Fruit fly (Drosophila melanogaster) whole organism, embryonic: ENCODE measurements around the gene CG5639.

Experiments
- Atf6 ChIP-seq: fragments of 200-800 bp; sonication (Bioruptor generic); IDR thresholded peaks from 2 replicates; pipeline ENCODE4 v1.3.6; 2022; ENCODE audit warnings: missing biosample characterization, missing genetic modification characterization
- CG11723 ChIP-seq: fragments of 200-800 bp; sonication (Bioruptor generic); optimal IDR thresholded peaks from 2 replicates; lab custom pipeline; 2017; ENCODE audit warnings: missing biosample characterization, mild to moderate bottlenecking, missing genetic modification characterization
- CG13624 ChIP-seq: fragments of 200-800 bp; sonication (Bioruptor generic); optimal IDR thresholded peaks from 2 replicates; lab custom pipeline; 2016; ENCODE audit warnings: missing biosample characterization, missing genetic modification characterization
- CG15696 ChIP-seq: fragments of 200-800 bp; sonication (Bioruptor generic); optimal IDR thresholded peaks from 2 replicates; lab custom pipeline; 2019; ENCODE audit warnings: missing biosample characterization, mild to moderate bottlenecking, missing genetic modification characterization, moderate library complexity
- CG18599 ChIP-seq: fragments of 200-800 bp; sonication (Bioruptor generic); optimal IDR thresholded peaks from 3 replicates; lab custom pipeline; 2017; ENCODE audit warnings: missing biosample characterization, missing genetic modification characterization, mild to moderate bottlenecking, moderate library complexity, missing genetic modification reagents
- CG2199 ChIP-seq: fragments of 200-800 bp; sonication (Bioruptor generic); IDR thresholded peaks from 3 replicates; pipeline ENCODE4 v1.3.6; 2022; ENCODE audit warnings: missing biosample characterization, missing genetic modification characterization
- CG31224 ChIP-seq: fragments of 200-800 bp; sonication (Bioruptor generic); IDR thresholded peaks from 2 replicates; pipeline ENCODE4 v1.3.6; 2022; ENCODE audit warnings: missing biosample characterization, missing genetic modification characterization
- CG32772 ChIP-seq: fragments of 200-800 bp; sonication (Bioruptor generic); IDR thresholded peaks from 2 replicates; pipeline ENCODE4 v1.3.6; 2022; ENCODE audit warnings: missing biosample characterization, missing genetic modification characterization
- CG33557 ChIP-seq: fragments of 200-800 bp; sonication (Bioruptor generic); optimal IDR thresholded peaks from 2 replicates; lab custom pipeline; 2019; ENCODE audit warnings: missing biosample characterization, mild to moderate bottlenecking, missing genetic modification characterization, moderate library complexity
- CG4617 ChIP-seq: fragments of 200-800 bp; sonication (Bioruptor generic); optimal IDR thresholded peaks from 3 replicates; lab custom pipeline; 2016; ENCODE audit warnings: missing biosample characterization, missing genetic modification characterization, borderline replicate concordance
- CG4707 ChIP-seq: fragments of 200-800 bp; sonication (Bioruptor generic); optimal IDR thresholded peaks from 2 replicates; lab custom pipeline; 2018; ENCODE audit warnings: missing biosample characterization, mild to moderate bottlenecking, missing genetic modification characterization, moderate library complexity
- CG7786 ChIP-seq: fragments of 200-800 bp; sonication (Bioruptor generic); optimal IDR thresholded peaks from 2 replicates; lab custom pipeline; 2016; ENCODE audit warnings: missing biosample characterization, missing genetic modification characterization
- CG7839 ChIP-seq: fragments of 200-800 bp; sonication (Bioruptor generic); optimal IDR thresholded peaks from 3 replicates; lab custom pipeline; 2018; ENCODE audit warnings: missing biosample characterization, mild to moderate bottlenecking, missing genetic modification characterization, moderate library complexity
- CG8089 ChIP-seq: fragments of 200-800 bp; sonication (Bioruptor generic); optimal IDR thresholded peaks from 3 replicates; lab custom pipeline; 2016; ENCODE audit warnings: missing biosample characterization, missing genetic modification characterization
- CG8290 ChIP-seq, 3 experiments: fragments of 200-800 bp; sonication (Bioruptor generic); optimal IDR thresholded peaks; 2 replicates each; lab custom pipeline; 2016 to 2019; ENCODE audit warnings: missing biosample characterization in 3 of 3, missing genetic modification characterization in 3 of 3, mild to moderate bottlenecking in 2 of 3, moderate library complexity in 1 of 3
- CTCF ChIP-seq: fragments of 200-800 bp; sonication (Bioruptor generic); optimal IDR thresholded peaks from 2 replicates; lab custom pipeline; 2017; ENCODE audit warnings: missing biosample characterization, mild to moderate bottlenecking, missing genetic modification characterization, moderate library complexity
- Fer1 ChIP-seq: fragments of 200-800 bp; sonication (Bioruptor generic); optimal IDR thresholded peaks from 2 replicates; lab custom pipeline; 2017; ENCODE audit warnings: missing biosample characterization, mild to moderate bottlenecking, missing genetic modification characterization
- H15 ChIP-seq: fragments of 200-800 bp; sonication (Bioruptor generic); IDR thresholded peaks from 3 replicates; pipeline ENCODE4 v1.3.6; 2022; ENCODE audit warnings: missing biosample characterization, missing genetic modification characterization
- HmgD ChIP-seq: fragments of 200-800 bp; sonication (Bioruptor generic); optimal IDR thresholded peaks from 3 replicates; lab custom pipeline; 2016; ENCODE audit warnings: missing biosample characterization, missing genetic modification characterization
- MESR4 ChIP-seq: fragments of 200-800 bp; sonication (Bioruptor generic); optimal IDR thresholded peaks from 2 replicates; lab custom pipeline; 2018; ENCODE audit warnings: missing biosample characterization, mild to moderate bottlenecking, missing genetic modification characterization, moderate library complexity
- MTF-1 ChIP-seq: fragments of 200-800 bp; sonication (Bioruptor generic); optimal IDR thresholded peaks from 2 replicates; lab custom pipeline; 2018; ENCODE audit warnings: missing biosample characterization, mild to moderate bottlenecking, missing genetic modification characterization, borderline replicate concordance
- Mes4 ChIP-seq: fragments of 200-800 bp; sonication (Bioruptor generic); optimal IDR thresholded peaks from 2 replicates; lab custom pipeline; 2016; ENCODE audit warnings: missing biosample characterization, missing genetic modification characterization
- Neu2 ChIP-seq: fragments of 200-800 bp; sonication (Bioruptor generic); optimal IDR thresholded peaks from 3 replicates; lab custom pipeline; 2016; ENCODE audit warnings: missing biosample characterization, missing genetic modification characterization, borderline replicate concordance
- Ptx1 ChIP-seq: fragments of 200-800 bp; sonication (Bioruptor generic); IDR thresholded peaks from 2 replicates; pipeline ENCODE4 v1.3.6; 2022; ENCODE audit warnings: missing biosample characterization, missing genetic modification characterization
- Six4 ChIP-seq: fragments of 200-800 bp; sonication (Bioruptor generic); optimal IDR thresholded peaks from 2 replicates; lab custom pipeline; 2016; ENCODE audit warnings: missing biosample characterization, missing genetic modification characterization
- Spps ChIP-seq: fragments of 200-800 bp; sonication (Bioruptor generic); optimal IDR thresholded peaks from 2 replicates; lab custom pipeline; 2018; ENCODE audit warnings: missing biosample characterization, mild to moderate bottlenecking, missing genetic modification characterization
- TFAM ChIP-seq: fragments of 200-800 bp; sonication (Bioruptor generic); optimal IDR thresholded peaks from 2 replicates; lab custom pipeline; 2017; ENCODE audit warnings: missing biosample characterization, missing genetic modification characterization, inconsistent platforms
- amos ChIP-seq: fragments of 200-800 bp; sonication (Bioruptor generic); IDR thresholded peaks from 2 replicates; pipeline ENCODE4 v1.3.6; 2022; ENCODE audit warnings: missing biosample characterization, missing genetic modification characterization; ENCODE audit not compliant: partially characterized antibody
- ash1 ChIP-seq: fragments of 200-800 bp; sonication (Bioruptor generic); optimal IDR thresholded peaks from 2 replicates; lab custom pipeline; 2018; ENCODE audit warnings: missing biosample characterization, mild to moderate bottlenecking, missing genetic modification characterization
- az2 ChIP-seq: fragments of 200-800 bp; sonication (Bioruptor generic); optimal IDR thresholded peaks from 3 replicates; lab custom pipeline; 2016; ENCODE audit warnings: missing biosample characterization, missing genetic modification characterization
- bigmax ChIP-seq: fragments of 200-800 bp; sonication (Bioruptor generic); optimal IDR thresholded peaks from 2 replicates; lab custom pipeline; 2018; ENCODE audit warnings: missing biosample characterization, mild to moderate bottlenecking, missing genetic modification characterization
- btn ChIP-seq: fragments of 200-800 bp; sonication (Bioruptor generic); optimal IDR thresholded peaks from 2 replicates; lab custom pipeline; 2016; ENCODE audit warnings: missing biosample characterization, missing genetic modification characterization
- chif ChIP-seq, 2 experiments: fragments of 200-800 bp; sonication (Bioruptor generic); optimal IDR thresholded peaks; 3 replicates each; lab custom pipeline; 2016; ENCODE audit warnings: missing biosample characterization in 2 of 2, missing genetic modification characterization in 2 of 2
- chn ChIP-seq: fragments of 200-800 bp; sonication (Bioruptor generic); optimal IDR thresholded peaks from 2 replicates; lab custom pipeline; 2016; ENCODE audit warnings: missing biosample characterization, missing genetic modification characterization
- crol ChIP-seq: fragments of 200-800 bp; sonication (Bioruptor generic); IDR thresholded peaks from 2 replicates; pipeline ENCODE4 v1.3.6; 2022; ENCODE audit warnings: missing biosample characterization, missing genetic modification characterization
- cwo ChIP-seq: fragments of 200-800 bp; sonication (Bioruptor generic); optimal IDR thresholded peaks from 3 replicates; lab custom pipeline; 2017; ENCODE audit warnings: missing biosample characterization, missing genetic modification characterization, mild to moderate bottlenecking, moderate library complexity, missing genetic modification reagents
- danr ChIP-seq: fragments of 200-800 bp; sonication (Bioruptor generic); IDR thresholded peaks from 2 replicates; pipeline ENCODE4 v1.3.6; 2022; ENCODE audit warnings: missing biosample characterization, missing genetic modification characterization
- dysf ChIP-seq: fragments of 200-800 bp; sonication (Bioruptor generic); IDR thresholded peaks from 3 replicates; pipeline ENCODE4 v1.3.6; 2022; ENCODE audit warnings: missing biosample characterization, missing genetic modification characterization
- ems ChIP-seq: fragments of 200-800 bp; sonication (Bioruptor generic); optimal IDR thresholded peaks from 3 replicates; lab custom pipeline; 2016; ENCODE audit warnings: missing biosample characterization, missing genetic modification characterization
- exex ChIP-seq: fragments of 200-800 bp; sonication (Bioruptor generic); optimal IDR thresholded peaks from 4 replicates; lab custom pipeline; 2018; ENCODE audit warnings: missing biosample characterization, mild to moderate bottlenecking, missing genetic modification characterization, moderate library complexity
- fu2 ChIP-seq: fragments of 200-800 bp; sonication (Bioruptor generic); optimal IDR thresholded peaks from 2 replicates; lab custom pipeline; 2016; ENCODE audit warnings: missing biosample characterization, missing genetic modification characterization
- gcm2 ChIP-seq: fragments of 200-800 bp; sonication (Bioruptor generic); optimal IDR thresholded peaks from 2 replicates; lab custom pipeline; 2016; ENCODE audit warnings: missing biosample characterization, missing genetic modification characterization
- gsb ChIP-seq: fragments of 200-800 bp; sonication (Bioruptor generic); IDR thresholded peaks from 2 replicates; pipeline ENCODE4 v1.3.6; 2022; ENCODE audit warnings: missing biosample characterization, missing genetic modification characterization
- ind ChIP-seq: fragments of 200-800 bp; sonication (Bioruptor generic); optimal IDR thresholded peaks from 3 replicates; lab custom pipeline; 2016; ENCODE audit warnings: missing biosample characterization, missing genetic modification characterization
- kay ChIP-seq: fragments of 200-800 bp; sonication (Bioruptor generic); optimal IDR thresholded peaks from 2 replicates; lab custom pipeline; 2016; ENCODE audit warnings: missing biosample characterization, missing genetic modification characterization
- lilli ChIP-seq: fragments of 200-800 bp; sonication (Bioruptor generic); optimal IDR thresholded peaks from 3 replicates; lab custom pipeline; 2016; ENCODE audit warnings: missing biosample characterization, missing genetic modification characterization
- oc ChIP-seq: fragments of 200-800 bp; sonication (Bioruptor generic); optimal IDR thresholded peaks from 2 replicates; lab custom pipeline; 2018; ENCODE audit warnings: missing biosample characterization, mild to moderate bottlenecking, missing genetic modification characterization, moderate library complexity
- p53 ChIP-seq: fragments of 200-800 bp; sonication (Bioruptor generic); optimal IDR thresholded peaks from 2 replicates; lab custom pipeline; 2016; ENCODE audit warnings: missing biosample characterization, missing genetic modification characterization
- scrt ChIP-seq: fragments of 200-800 bp; sonication (Bioruptor generic); optimal IDR thresholded peaks from 2 replicates; lab custom pipeline; 2018; ENCODE audit warnings: missing biosample characterization, mild to moderate bottlenecking, missing genetic modification characterization, moderate library complexity
- tap ChIP-seq: fragments of 200-800 bp; optimal IDR thresholded peaks from 3 replicates; lab custom pipeline; 2019; ENCODE audit warnings: missing biosample characterization, mild to moderate bottlenecking, missing genetic modification characterization, moderate library complexity
- tio ChIP-seq: fragments of 200-800 bp; sonication (Bioruptor generic); optimal IDR thresholded peaks from 2 replicates; lab custom pipeline; 2017; ENCODE audit warnings: missing biosample characterization, missing genetic modification characterization, inconsistent platforms
- tup ChIP-seq: fragments of 200-800 bp; sonication (Bioruptor generic); optimal IDR thresholded peaks from 2 replicates; lab custom pipeline; 2016; ENCODE audit warnings: missing biosample characterization, mild to moderate bottlenecking, missing genetic modification characterization, moderate library complexity

The CG5639 gene

dm6 chr3R:27553921-27554320 lies 42.0 kb downstream of the CG5639 start (continued):
- peak; percentile 39 for TF ChIP-seq tap (tag; lab: Kevin White, UChicago)
- no peak for TF ChIP-seq MESR4 (GFP tag; lab: Kevin White, UChicago)
- peak; percentile 38 for TF ChIP-seq az2 (GFP tag; lab: Kevin White, UChicago)
- TF ChIP-seq CG8089 (GFP tag; lab: Kevin White, UChicago) = no peak
- TF ChIP-seq scrt (GFP tag; lab: Kevin White, UChicago) = no peak
- TF ChIP-seq CG13624 (GFP tag; lab: Kevin White, UChicago) = no peak
- TF ChIP-seq ems = peak; percentile 2
- TF ChIP-seq TFAM = no peak
- TF ChIP-seq gcm2 (GFP tag; lab: Kevin White, UChicago) = no peak
- no peak for TF ChIP-seq dysf (GFP tag; lab: Robert Waterston, UW)
- no peak for TF ChIP-seq ash1
- TF ChIP-seq CG7839 (tag; lab: Kevin White, UChicago) = peak; percentile 57
- TF ChIP-seq oc (tag; lab: Kevin White, UChicago) = no peak
- peak; percentile 39 for TF ChIP-seq Spps (tag; lab: Kevin White, UChicago)
- TF ChIP-seq kay (GFP tag; lab: Kevin White, UChicago) = no peak
- TF ChIP-seq gsb (GFP tag; lab: Robert Waterston, UW) = no peak
- TF ChIP-seq MTF-1 (GFP tag; lab: Kevin White, UChicago) = no peak
- no peak; the same call in 1 of the 2 replicates for TF ChIP-seq CG31224
- TF ChIP-seq tio (GFP tag; lab: Kevin White, UChicago) = no peak
- no peak for TF ChIP-seq CG4617 (GFP tag; lab: Kevin White, UChicago)
- no peak for TF ChIP-seq cwo (GFP tag; lab: Kevin White, UChicago)
- no peak for TF ChIP-seq Mes4 (GFP tag; lab: Kevin White, UChicago)
- TF ChIP-seq CG32772 = peak; percentile 34; the same call in 1 of the 2 replicates
- no peak for TF ChIP-seq bigmax (GFP tag; lab: Kevin White, UChicago)
- TF ChIP-seq CTCF = no peak
- TF ChIP-seq danr (GFP tag; lab: Robert Waterston, UW) = no peak
- no peak for TF ChIP-seq btn
- peak; percentile 23 for TF ChIP-seq Six4
- TF ChIP-seq Neu2 (GFP tag; lab: Kevin White, UChicago) = no peak
- no peak for TF ChIP-seq CG11723
- TF ChIP-seq H15 (GFP tag; lab: Robert Waterston, UW) = peak; percentile 55; the same call in 1 of the 3 replicates
- no peak for TF ChIP-seq fu2 (GFP tag; lab: Kevin White, UChicago)
- TF ChIP-seq tup (GFP tag; lab: Kevin White, UChicago) = no peak
- no peak for TF ChIP-seq CG33557 (GFP tag; lab: Kevin White, UChicago)
- peak; percentile 52 for TF ChIP-seq CG18599 (GFP tag; lab: Kevin White, UChicago)
- no peak for TF ChIP-seq CG15696 (tag; lab: Kevin White, UChicago)
- peak; percentile 38 for TF ChIP-seq ind (GFP tag; lab: Kevin White, UChicago)
- TF ChIP-seq CG4707 = no peak
- no peak for TF ChIP-seq p53 (GFP tag; lab: Kevin White, UChicago)
- TF ChIP-seq chif (GFP tag; optimal IDR thresholded peaks at IDR 0.05; lab: Kevin White, UChicago) = peak; percentile 17 to 44
- no peak for TF ChIP-seq CG7786 (GFP tag; lab: Kevin White, UChicago)
- no peak for TF ChIP-seq CG2199 (GFP tag; lab: Robert Waterston, UW)
- no peak for TF ChIP-seq amos (GFP tag; lab: Robert Waterston, UW)
- peak; percentile 29 for TF ChIP-seq lilli (GFP tag; lab: Kevin White, UChicago)
- no peak for TF ChIP-seq crol (GFP tag; lab: Robert Waterston, UW)
- TF ChIP-seq Fer1 (GFP tag; lab: Kevin White, UChicago) = no peak
- no peak; the same call in 1 of the 2 replicates for TF ChIP-seq Atf6 (GFP tag; lab: Robert Waterston, UW)
- TF ChIP-seq Ptx1 (GFP tag; lab: Robert Waterston, UW) = peak; percentile 62
- TF ChIP-seq CG8290 (GFP tag; optimal IDR thresholded peaks at IDR 0.05; lab: Kevin White, UChicago) = no peak
- TF ChIP-seq CG8290 (tag; optimal IDR thresholded peaks at IDR 0.05; lab: Kevin White, UChicago) = no peak
- TF ChIP-seq exex (tag; lab: Kevin White, UChicago) = no peak
- TF ChIP-seq chn (GFP tag; lab: Kevin White, UChicago) = no peak
- no peak for TF ChIP-seq HmgD (GFP tag; lab: Kevin White, UChicago)
